Fruit fly (Drosophila melanogaster): ENCODE measurements around the gene CG12003.
A peak's percentile ranks its signal among the peaks of the same experiment; 100 is the strongest.

The CG12003 gene

DNA sequence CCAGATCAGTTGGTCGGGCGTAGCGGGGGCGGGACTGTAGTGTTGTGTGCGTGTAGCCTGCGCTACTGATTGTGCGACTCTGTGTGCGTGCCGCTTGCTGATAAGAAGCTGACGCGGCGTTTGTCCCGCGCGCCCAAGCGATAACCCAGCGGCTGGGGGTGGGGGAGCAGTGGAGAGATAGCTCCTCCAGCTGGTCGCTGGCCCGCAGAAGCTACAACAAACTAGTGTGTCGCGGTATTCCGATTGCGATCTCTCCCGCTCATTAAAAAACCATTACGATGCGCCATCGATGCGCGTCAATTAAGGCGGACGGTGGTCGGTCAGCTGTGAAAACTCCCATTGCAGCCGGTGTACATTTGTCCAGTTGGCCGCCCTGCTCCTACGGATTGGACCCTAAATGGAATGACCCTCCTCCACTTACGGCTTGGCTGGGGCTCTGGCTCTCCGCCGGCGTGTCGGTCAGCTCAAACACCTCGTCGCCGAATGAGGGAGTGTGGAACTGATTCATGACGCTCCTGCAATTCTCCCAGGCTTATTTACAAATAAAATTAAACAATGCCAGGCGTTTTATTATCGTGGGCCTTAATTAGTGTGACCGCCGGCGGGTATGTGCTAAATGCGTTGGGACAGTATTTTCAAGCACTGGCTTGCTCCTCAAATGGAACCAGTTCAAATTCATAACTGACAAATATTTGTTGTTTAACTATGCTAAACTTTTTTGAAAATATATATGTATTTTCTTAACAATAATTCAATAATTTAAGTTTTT lies 37.1 kb downstream of the CG12003 start, which contains the start of gene CG12104 (continued):
- no peak for TF ChIP-seq scrt (GFP tag; optimal IDR thresholded peaks at IDR 0.05)
- TF ChIP-seq CG18262 (tag; optimal IDR thresholded peaks at IDR 0.05), result peak; percentile 16
- no peak for TF ChIP-seq Lim3 (GFP tag; IDR thresholded peaks at IDR 0.05)
- no peak for TF ChIP-seq Gsc (GFP tag; IDR thresholded peaks at IDR 0.05)
- peak; percentile 91 for TF ChIP-seq sug (tag; optimal IDR thresholded peaks at IDR 0.05)
- no peak for TF ChIP-seq CG8765 (GFP tag; IDR thresholded peaks at IDR 0.05)
- no peak for TF ChIP-seq fd64A (GFP tag; optimal IDR thresholded peaks at IDR 0.05)
- no peak for TF ChIP-seq Hr39 (optimal IDR thresholded peaks at IDR 0.05)
- no peak for TF ChIP-seq CG12071 (GFP tag; optimal IDR thresholded peaks at IDR 0.05)
- no peak for TF ChIP-seq CG31365 (tag; optimal IDR thresholded peaks at IDR 0.05)
- TF ChIP-seq CG7839 (tag; optimal IDR thresholded peaks at IDR 0.05), result no peak
- peak; percentile 70; the same call in 1 of the 4 replicates for TF ChIP-seq chinmo (GFP tag; IDR thresholded peaks at IDR 0.05; ENCODE audit: partially characterized antibody)
- TF ChIP-seq Trl (optimal IDR thresholded peaks at IDR 0.05), result no peak
- no peak for TF ChIP-seq Trl (GFP tag; optimal IDR thresholded peaks at IDR 0.05)
- no peak for TF ChIP-seq CG2889 (GFP tag; IDR thresholded peaks at IDR 0.05)
- peak; percentile 51 for TF ChIP-seq Hmr (GFP tag; optimal IDR thresholded peaks at IDR 0.05)
- no peak for TF ChIP-seq Dek (tag; optimal IDR thresholded peaks at IDR 0.05)
- peak; percentile 18 for TF ChIP-seq run (tag; optimal IDR thresholded peaks at IDR 0.05)
- TF ChIP-seq esg (GFP tag; conservative IDR thresholded peaks at IDR 0.05), result no peak
- TF ChIP-seq D19B (GFP tag; optimal IDR thresholded peaks at IDR 0.05), result no peak
- TF ChIP-seq BtbVII (GFP tag; optimal IDR thresholded peaks at IDR 0.05), result no peak
- TF ChIP-seq MESR4 (GFP tag; optimal IDR thresholded peaks at IDR 0.05), result peak; percentile 62
- no peak for TF ChIP-seq Antp (GFP tag; optimal IDR thresholded peaks at IDR 0.05)
- TF ChIP-seq salm (tag; optimal IDR thresholded peaks at IDR 0.05), result no peak
- TF ChIP-seq CG14710 (tag; optimal IDR thresholded peaks at IDR 0.05), result peak; percentile 57
- TF ChIP-seq CG3726 (GFP tag; IDR thresholded peaks at IDR 0.05), result no peak
- TF ChIP-seq CG4730 (GFP tag; IDR thresholded peaks at IDR 0.05), result no peak
- peak; percentile 86 for TF ChIP-seq Ets65A (GFP tag)
- no peak for TF ChIP-seq zfh2 (GFP tag; optimal IDR thresholded peaks at IDR 0.05)
- TF ChIP-seq CG10565 (GFP tag; optimal IDR thresholded peaks at IDR 0.05), result no peak
- TF ChIP-seq CG13624 (GFP tag; optimal IDR thresholded peaks at IDR 0.05), result no peak
- TF ChIP-seq CG7745 (tag; optimal IDR thresholded peaks at IDR 0.05), result no peak
- TF ChIP-seq seq (GFP tag; IDR thresholded peaks at IDR 0.05), result no peak
- TF ChIP-seq CG2199 (GFP tag; IDR thresholded peaks at IDR 0.05), result peak; percentile 68; the same call in 1 of the 3 replicates
- TF ChIP-seq C15 (GFP tag; IDR thresholded peaks at IDR 0.05), result no peak
- peak; percentile 14 for TF ChIP-seq PHDP (tag; optimal IDR thresholded peaks at IDR 0.05)
- no peak for TF ChIP-seq aop (GFP tag; IDR thresholded peaks at IDR 0.05)
- TF ChIP-seq Hr51 (GFP tag; optimal IDR thresholded peaks at IDR 0.05), result no peak
- TF ChIP-seq CG14860 (GFP tag; IDR thresholded peaks at IDR 0.05; ENCODE audit: partially characterized antibody), result no peak
- no peak for TF ChIP-seq Dfd (GFP tag; optimal IDR thresholded peaks at IDR 0.05)
- no peak for TF ChIP-seq gsb (GFP tag; IDR thresholded peaks at IDR 0.05)
- no peak for TF ChIP-seq sim (GFP tag; IDR thresholded peaks at IDR 0.05)
- no peak for TF ChIP-seq Eip74EF (GFP tag; optimal IDR thresholded peaks at IDR 0.05)
- TF ChIP-seq CG12769 (tag; optimal IDR thresholded peaks at IDR 0.05), result no peak
- TF ChIP-seq CG4820 (GFP tag; optimal IDR thresholded peaks at IDR 0.05), result no peak
- no peak for TF ChIP-seq otp (GFP tag; IDR thresholded peaks at IDR 0.05)
- peak; percentile 90 for TF ChIP-seq Ets97D (GFP tag; optimal IDR thresholded peaks at IDR 0.05)
- no peak for TF ChIP-seq CG7556 (GFP tag; optimal IDR thresholded peaks at IDR 0.05)
- TF ChIP-seq pum (GFP tag; optimal IDR thresholded peaks at IDR 0.05), result no peak
- no peak for TF ChIP-seq CG10654 (GFP tag; optimal IDR thresholded peaks at IDR 0.05)
- TF ChIP-seq Abd-B (GFP tag; optimal IDR thresholded peaks at IDR 0.05), result no peak

Data from whole organism, embryonic.